Fruit fly (Drosophila melanogaster) whole organism, embryonic: ENCODE results near the gene CG12516.

Experiments
- Atf6 ChIP-seq: fragments of 200-800 bp; sonication (Bioruptor generic); IDR thresholded peaks from 2 replicates; pipeline ENCODE4 v1.3.6; 2022; ENCODE audit warnings: missing biosample characterization, missing genetic modification characterization
- BtbVII ChIP-seq: fragments of 200-800 bp; sonication (Bioruptor generic); optimal IDR thresholded peaks from 3 replicates; lab custom pipeline; 2017; ENCODE audit warnings: missing biosample characterization, mild to moderate bottlenecking, missing genetic modification characterization
- Bteb2 ChIP-seq: fragments of 200-800 bp; sonication (Bioruptor generic); optimal IDR thresholded peaks from 2 replicates; lab custom pipeline; 2016; ENCODE audit warnings: missing biosample characterization, missing genetic modification characterization
- CG11456 ChIP-seq: fragments of 200-800 bp; sonication (Bioruptor generic); IDR thresholded peaks from 3 replicates; pipeline ENCODE4 v1.3.6; 2022; ENCODE audit warnings: missing biosample characterization, missing genetic modification characterization
- CG13624 ChIP-seq: fragments of 200-800 bp; sonication (Bioruptor generic); optimal IDR thresholded peaks from 2 replicates; lab custom pipeline; 2016; ENCODE audit warnings: missing biosample characterization, missing genetic modification characterization
- CG16863 ChIP-seq: fragments of 200-800 bp; sonication (Bioruptor generic); optimal IDR thresholded peaks from 3 replicates; lab custom pipeline; 2016; ENCODE audit warnings: missing biosample characterization, missing genetic modification characterization
- CG17361 ChIP-seq: fragments of 200-800 bp; sonication (Bioruptor generic); IDR thresholded peaks from 3 replicates; pipeline ENCODE4 v1.3.6; 2022; ENCODE audit warnings: missing biosample characterization, missing genetic modification characterization
- CG1792 ChIP-seq: fragments of 200-800 bp; sonication (Bioruptor generic); optimal IDR thresholded peaks from 2 replicates; lab custom pipeline; 2016; ENCODE audit warnings: missing biosample characterization, missing genetic modification characterization
- CG3065 ChIP-seq: fragments of 200-800 bp; sonication (Bioruptor generic); optimal IDR thresholded peaks from 2 replicates; lab custom pipeline; 2016; ENCODE audit warnings: missing biosample characterization, missing genetic modification characterization
- CG31224 ChIP-seq: fragments of 200-800 bp; sonication (Bioruptor generic); IDR thresholded peaks from 2 replicates; pipeline ENCODE4 v1.3.6; 2022; ENCODE audit warnings: missing biosample characterization, missing genetic modification characterization
- CG3163 ChIP-seq: fragments of 200-800 bp; sonication (Bioruptor generic); optimal IDR thresholded peaks from 3 replicates; lab custom pipeline; 2016; ENCODE audit warnings: missing biosample characterization, missing genetic modification characterization
- CG33213 ChIP-seq: fragments of 200-800 bp; sonication (Bioruptor generic); optimal IDR thresholded peaks from 3 replicates; lab custom pipeline; 2016; ENCODE audit warnings: missing biosample characterization, missing genetic modification characterization
- CG34422 ChIP-seq: fragments of 200-800 bp; sonication (Bioruptor generic); IDR thresholded peaks from 3 replicates; pipeline ENCODE4 v1.3.6; 2022; ENCODE audit warnings: missing biosample characterization, missing genetic modification characterization
- CG6175 ChIP-seq: fragments of 200-800 bp; sonication (Bioruptor generic); IDR thresholded peaks from 3 replicates; pipeline ENCODE4 v1.3.6; 2022; ENCODE audit warnings: missing biosample characterization, missing genetic modification characterization
- CG7357 ChIP-seq: fragments of 200-800 bp; sonication (Bioruptor generic); IDR thresholded peaks from 3 replicates; pipeline ENCODE4 v1.3.6; 2022; ENCODE audit warnings: missing biosample characterization, missing genetic modification characterization
- CG7372 ChIP-seq: fragments of 200-800 bp; sonication (Bioruptor generic); IDR thresholded peaks from 2 replicates; pipeline ENCODE4 v1.3.6; 2022; ENCODE audit warnings: missing biosample characterization, missing genetic modification characterization
- CG7556 ChIP-seq: fragments of 200-800 bp; sonication (Bioruptor generic); optimal IDR thresholded peaks from 2 replicates; lab custom pipeline; 2017; ENCODE audit warnings: missing biosample characterization, mild to moderate bottlenecking, missing genetic modification characterization
- CG8290 ChIP-seq, 3 experiments: fragments of 200-800 bp; sonication (Bioruptor generic); optimal IDR thresholded peaks; 2 replicates each; lab custom pipeline; 2016 to 2019; ENCODE audit warnings: missing biosample characterization in 3 of 3, missing genetic modification characterization in 3 of 3, mild to moderate bottlenecking in 2 of 3, moderate library complexity in 1 of 3
- CG9797 ChIP-seq: fragments of 200-800 bp; sonication (Bioruptor generic); optimal IDR thresholded peaks from 3 replicates; lab custom pipeline; 2018; ENCODE audit warnings: missing biosample characterization, mild to moderate bottlenecking, missing genetic modification characterization
- CTCF ChIP-seq: fragments of 200-800 bp; sonication (Bioruptor generic); optimal IDR thresholded peaks from 2 replicates; lab custom pipeline; 2017; ENCODE audit warnings: missing biosample characterization, mild to moderate bottlenecking, missing genetic modification characterization, moderate library complexity
- Camta ChIP-seq: fragments of 200-800 bp; sonication (Bioruptor generic); optimal IDR thresholded peaks from 2 replicates; lab custom pipeline; 2016; ENCODE audit warnings: missing biosample characterization, missing genetic modification characterization
- D ChIP-seq, 2 experiments: fragments of 200-800 bp in 1 of 2; fragments of >200 bp in 1 of 2; sonication (Bioruptor generic) in 1 of 2; optimal IDR thresholded peaks; 2 replicates in 1 of 2; 3 replicates in 1 of 2; lab custom pipeline; 2017; ENCODE audit warnings: mild to moderate bottlenecking in 1 of 2, missing biosample characterization in 1 of 2, missing genetic modification characterization in 1 of 2, missing genetic modification reagents in 1 of 2
- Dek ChIP-seq: fragments of 200-800 bp; sonication (Bioruptor generic); optimal IDR thresholded peaks from 3 replicates; lab custom pipeline; 2019; ENCODE audit warnings: missing biosample characterization, mild to moderate bottlenecking, missing genetic modification characterization, moderate library complexity
- Dp ChIP-seq: fragments of 200-800 bp; sonication (Bioruptor generic); optimal IDR thresholded peaks from 2 replicates; lab custom pipeline; 2018; ENCODE audit warnings: missing biosample characterization, mild to moderate bottlenecking, missing genetic modification characterization, moderate library complexity
- HHEX ChIP-seq: fragments of 200-800 bp; sonication (Bioruptor generic); optimal IDR thresholded peaks from 3 replicates; lab custom pipeline; 2017; ENCODE audit warnings: missing biosample characterization, mild to moderate bottlenecking, missing genetic modification characterization, missing genetic modification reagents
- HLH4C ChIP-seq: fragments of 200-800 bp; sonication (Bioruptor generic); IDR thresholded peaks from 3 replicates; pipeline ENCODE4 v1.3.6; 2022; ENCODE audit warnings: missing biosample characterization, missing genetic modification characterization; ENCODE audit not compliant: partially characterized antibody
- Hmr ChIP-seq: fragments of 200-800 bp; sonication (Bioruptor generic); optimal IDR thresholded peaks from 3 replicates; lab custom pipeline; 2017; ENCODE audit warnings: mild to moderate bottlenecking, missing biosample characterization, missing genetic modification reagents, missing genetic modification characterization
- Hr39 ChIP-seq: fragments of >200 bp; optimal IDR thresholded peaks from 2 replicates; lab custom pipeline; 2017
- Poxn ChIP-seq: fragments of 200-800 bp; sonication (Bioruptor generic); IDR thresholded peaks from 2 replicates; pipeline ENCODE4 v1.3.6; 2022; ENCODE audit warnings: missing biosample characterization, missing genetic modification characterization
- Ptx1 ChIP-seq: fragments of 200-800 bp; sonication (Bioruptor generic); IDR thresholded peaks from 2 replicates; pipeline ENCODE4 v1.3.6; 2022; ENCODE audit warnings: missing biosample characterization, missing genetic modification characterization
- Rfx ChIP-seq: fragments of 200-800 bp; sonication (Bioruptor generic); IDR thresholded peaks from 2 replicates; pipeline ENCODE4 v1.3.6; 2022; ENCODE audit warnings: missing biosample characterization, missing genetic modification characterization
- Sox100B ChIP-seq: fragments of 200-800 bp; sonication (Bioruptor generic); optimal IDR thresholded peaks from 3 replicates; lab custom pipeline; 2018; ENCODE audit warnings: missing biosample characterization, mild to moderate bottlenecking, missing genetic modification characterization
- TFAM ChIP-seq: fragments of 200-800 bp; sonication (Bioruptor generic); optimal IDR thresholded peaks from 2 replicates; lab custom pipeline; 2017; ENCODE audit warnings: missing biosample characterization, missing genetic modification characterization, inconsistent platforms
- ase ChIP-seq: fragments of 200-800 bp; sonication (Bioruptor generic); IDR thresholded peaks from 3 replicates; pipeline ENCODE4 v1.3.6; 2022; ENCODE audit warnings: missing biosample characterization, missing genetic modification characterization
- bcd ChIP-seq: fragments of 200-800 bp; sonication (Bioruptor generic); optimal IDR thresholded peaks from 2 replicates; lab custom pipeline; 2017; ENCODE audit warnings: missing biosample characterization, mild to moderate bottlenecking, missing genetic modification characterization
- br ChIP-seq: fragments of >200 bp; optimal IDR thresholded peaks from 2 replicates; lab custom pipeline; 2017
- dimm ChIP-seq: fragments of 200-800 bp; sonication (Bioruptor generic); IDR thresholded peaks from 2 replicates; pipeline ENCODE4 v1.3.6; 2022; ENCODE audit warnings: missing biosample characterization, missing genetic modification characterization
- en ChIP-seq: fragments of 200-800 bp; sonication (Bioruptor generic); optimal IDR thresholded peaks from 2 replicates; lab custom pipeline; 2016; ENCODE audit warnings: missing biosample characterization, missing genetic modification characterization
- eve ChIP-seq, 2 experiments: fragments of >200 bp; optimal IDR thresholded peaks; 2 replicates each; lab custom pipeline; 2017; ENCODE audit warnings: missing biosample characterization in 2 of 2, missing genetic modification characterization in 2 of 2
- fd96Cb ChIP-seq: fragments of 200-800 bp; sonication (Bioruptor generic); optimal IDR thresholded peaks from 2 replicates; lab custom pipeline; 2018; ENCODE audit warnings: missing biosample characterization, mild to moderate bottlenecking, missing genetic modification characterization, moderate library complexity
- gfzf ChIP-seq: fragments of 200-800 bp; sonication (Bioruptor generic); optimal IDR thresholded peaks from 2 replicates; lab custom pipeline; 2016; ENCODE audit warnings: missing biosample characterization, mild to moderate bottlenecking, missing genetic modification characterization, moderate library complexity
- gt ChIP-seq: fragments of 200-800 bp; sonication (Bioruptor generic); IDR thresholded peaks from 2 replicates; pipeline ENCODE4 v1.3.6; 2022; ENCODE audit warnings: missing biosample characterization, missing genetic modification characterization
- ham ChIP-seq: fragments of 200-800 bp; sonication (Bioruptor generic); IDR thresholded peaks from 2 replicates; pipeline ENCODE4 v1.3.6; 2022; ENCODE audit warnings: missing biosample characterization, missing genetic modification characterization
- insv ChIP-seq, 2 experiments: fragments of 200-800 bp; sonication (Bioruptor generic); optimal IDR thresholded peaks; 3 replicates each; lab custom pipeline; 2016 to 2018; ENCODE audit warnings: missing biosample characterization in 2 of 2, missing genetic modification characterization in 2 of 2
- kah ChIP-seq: fragments of 200-800 bp; sonication (Bioruptor generic); optimal IDR thresholded peaks from 2 replicates; lab custom pipeline; 2018; ENCODE audit warnings: missing biosample characterization, mild to moderate bottlenecking, missing genetic modification characterization
- knrl ChIP-seq: fragments of 200-800 bp; sonication (Bioruptor generic); IDR thresholded peaks from 3 replicates; pipeline ENCODE4 v1.3.6; 2022; ENCODE audit warnings: missing biosample characterization, missing genetic modification characterization; ENCODE audit not compliant: partially characterized antibody
- lov ChIP-seq, 2 experiments: fragments of 200-800 bp in 1 of 2; fragments of >200 bp in 1 of 2; sonication (Bioruptor generic) in 1 of 2; IDR thresholded peaks in 1 of 2; optimal IDR thresholded peaks in 1 of 2; 2 replicates in 1 of 2; 3 replicates in 1 of 2; pipeline versions ENCODE4 v1.3.6 to Lab custom; 2017 to 2022; ENCODE audit warnings: missing biosample characterization in 1 of 2, missing genetic modification characterization in 1 of 2
- nau ChIP-seq: fragments of 200-800 bp; sonication (Bioruptor generic); optimal IDR thresholded peaks from 3 replicates; lab custom pipeline; 2017; ENCODE audit warnings: missing biosample characterization, mild to moderate bottlenecking, missing genetic modification characterization, missing genetic modification reagents
- phol ChIP-seq: fragments of 200-800 bp; sonication (Bioruptor generic); optimal IDR thresholded peaks from 3 replicates; lab custom pipeline; 2018; ENCODE audit warnings: missing biosample characterization, mild to moderate bottlenecking, missing genetic modification characterization, moderate library complexity
- pzg ChIP-seq: fragments of 200-800 bp; sonication (Bioruptor generic); optimal IDR thresholded peaks from 3 replicates; lab custom pipeline; 2018; ENCODE audit warnings: missing biosample characterization, mild to moderate bottlenecking, missing genetic modification characterization, moderate library complexity
- tna ChIP-seq: fragments of 200-800 bp; sonication (Bioruptor generic); IDR thresholded peaks from 2 replicates; pipeline ENCODE4 v1.3.6; 2022; ENCODE audit warnings: missing biosample characterization, missing genetic modification characterization; ENCODE audit not compliant: partially characterized antibody
- wdn ChIP-seq: fragments of 200-800 bp; sonication (Bioruptor generic); IDR thresholded peaks from 2 replicates; pipeline ENCODE4 v1.3.6; 2022; ENCODE audit warnings: missing biosample characterization, missing genetic modification characterization

CG12516 gene

dm6 chr3R:28345287-28345686 lies 40.9 kb upstream of the CG12516 start (continued):
- no peak for TF ChIP-seq CG8290 (GFP tag; optimal IDR thresholded peaks at IDR 0.05; lab: Kevin White, UChicago)
- peak in 1 of 2 experiments; percentile 24 for TF ChIP-seq CG8290 (tag; optimal IDR thresholded peaks at IDR 0.05; lab: Kevin White, UChicago)
- no peak for TF ChIP-seq eve (GFP tag; optimal IDR thresholded peaks at IDR 0.05; lab: Kevin White, UChicago)
- TF ChIP-seq Bteb2 = no peak
- no peak for TF ChIP-seq kah
- peak; percentile 54 for TF ChIP-seq CG33213 (GFP tag; lab: Kevin White, UChicago)
- TF ChIP-seq Hr39 = no peak
- no peak for TF ChIP-seq ham (GFP tag; lab: Robert Waterston, UW)
- no peak for TF ChIP-seq dimm (GFP tag; lab: Robert Waterston, UW)
- TF ChIP-seq BtbVII (GFP tag; lab: Kevin White, UChicago) = no peak
- TF ChIP-seq phol (tag; lab: Kevin White, UChicago) = peak; percentile 45
- TF ChIP-seq HHEX (GFP tag; lab: Kevin White, UChicago) = no peak
- TF ChIP-seq CG9797 = no peak
- peak; percentile 14; the same call in 1 of the 2 replicates for TF ChIP-seq Rfx (GFP tag; lab: Robert Waterston, UW)
- no peak for TF ChIP-seq Poxn
- no peak for TF ChIP-seq gt (GFP tag; lab: Robert Waterston, UW)
- TF ChIP-seq CG7372 (GFP tag; lab: Robert Waterston, UW) = no peak
- TF ChIP-seq lov (optimal IDR thresholded peaks at IDR 0.05; lab: Kevin White, UChicago) = no peak
- TF ChIP-seq lov (GFP tag; IDR thresholded peaks at IDR 0.05; lab: Robert Waterston, UW) = no peak
- peak; percentile 44 for TF ChIP-seq Hmr (GFP tag; lab: Kevin White, UChicago)
- peak in 1 of 2 experiments; percentile 51 for TF ChIP-seq insv (GFP tag; optimal IDR thresholded peaks at IDR 0.05; lab: Kevin White, UChicago)
- no peak for TF ChIP-seq CG13624 (GFP tag; lab: Kevin White, UChicago)
- TF ChIP-seq CG3163 (GFP tag; lab: Kevin White, UChicago) = no peak
- no peak for TF ChIP-seq CG1792 (GFP tag; lab: Kevin White, UChicago)
- peak; percentile 48; the same call in 2 of the 3 replicates for TF ChIP-seq knrl (GFP tag; lab: Robert Waterston, UW)
- TF ChIP-seq CG3065 (GFP tag; lab: Kevin White, UChicago) = no peak
- no peak for TF ChIP-seq CG11456
- peak; percentile 93 for TF ChIP-seq CTCF (GFP tag; lab: Kevin White, UChicago)
- 0 out of 3 replicates have a peak, but pooled peaks have one; percentile 32 for TF ChIP-seq CG17361 (GFP tag; lab: Robert Waterston, UW)
- peak; percentile 21 for TF ChIP-seq Dek (tag; lab: Kevin White, UChicago)
- no peak for TF ChIP-seq TFAM (GFP tag; lab: Kevin White, UChicago)
- no peak for TF ChIP-seq HLH4C (GFP tag; lab: Robert Waterston, UW)
- no peak for TF ChIP-seq bcd (GFP tag; lab: Kevin White, UChicago)
- no peak for TF ChIP-seq Sox100B
- TF ChIP-seq Camta (GFP tag; lab: Kevin White, UChicago) = no peak
- no peak for TF ChIP-seq CG34422 (GFP tag; lab: Robert Waterston, UW)
- TF ChIP-seq en (GFP tag; lab: Kevin White, UChicago) = no peak
- no peak for TF ChIP-seq CG7556 (GFP tag; lab: Kevin White, UChicago)
- no peak for TF ChIP-seq CG6175
- no peak for TF ChIP-seq CG16863
- TF ChIP-seq Dp (GFP tag; lab: Kevin White, UChicago) = peak; percentile 12
- peak; percentile 28 for TF ChIP-seq gfzf (GFP tag; lab: Kevin White, UChicago)
- TF ChIP-seq ase (GFP tag; lab: Robert Waterston, UW) = no peak
- no peak for TF ChIP-seq tna
- peak; percentile 1 for TF ChIP-seq nau
- TF ChIP-seq br (lab: Kevin White, UChicago) = no peak
- peak; percentile 43 for TF ChIP-seq pzg
- TF ChIP-seq D (optimal IDR thresholded peaks at IDR 0.05; lab: Kevin White, UChicago) = no peak
- no peak for TF ChIP-seq D (GFP tag; optimal IDR thresholded peaks at IDR 0.05; lab: Kevin White, UChicago)
- TF ChIP-seq Atf6 (GFP tag; lab: Robert Waterston, UW) = no peak
- TF ChIP-seq wdn (GFP tag; lab: Robert Waterston, UW) = no peak
- no peak for TF ChIP-seq CG31224 (GFP tag; lab: Robert Waterston, UW)
- no peak for TF ChIP-seq fd96Cb (tag; lab: Kevin White, UChicago)
- no peak for TF ChIP-seq CG7357 (GFP tag; lab: Robert Waterston, UW)
- TF ChIP-seq Ptx1 (GFP tag; lab: Robert Waterston, UW) = 0 out of 2 replicates have a peak, but pooled peaks have one; percentile 18
